Worm (Caenorhabditis elegans) whole organism, late embryonic: ENCODE data around the gene K09F6.11.

Source experiments
- C08G9.2 ChIP-seq: sonication (generic microtip); optimal IDR thresholded peaks from 2 replicates; lab custom pipeline; 2016; ENCODE audit warnings: mild to moderate bottlenecking, missing genetic modification characterization, moderate library complexity, missing compliant biosample characterization
- C38D4.7 ChIP-seq: fragments of 200-800 bp; sonication (Bioruptor generic); optimal IDR thresholded peaks from 2 replicates; lab custom pipeline; 2018; ENCODE audit warnings: mild to moderate bottlenecking, missing genetic modification characterization, moderate library complexity, missing compliant biosample characterization
- K02D7.2 ChIP-seq: sonication (generic microtip); optimal IDR thresholded peaks from 2 replicates; lab custom pipeline; 2017; ENCODE audit warnings: mild to moderate bottlenecking, missing genetic modification characterization, missing compliant biosample characterization
- K09A11.1 ChIP-seq: sonication (generic microtip); optimal IDR thresholded peaks from 2 replicates; lab custom pipeline; 2017; ENCODE audit warnings: antibody characterized with exemption, mild to moderate bottlenecking, missing genetic modification characterization, missing compliant biosample characterization; ENCODE audit not compliant: insufficient read depth
- ahr-1 ChIP-seq: sonication (generic microtip); optimal IDR thresholded peaks from 2 replicates; lab custom pipeline; 2016; ENCODE audit warnings: missing genetic modification characterization, missing compliant biosample characterization
- ceh-14 ChIP-seq: sonication (generic microtip); optimal IDR thresholded peaks from 2 replicates; lab custom pipeline; 2016; ENCODE audit warnings: missing genotype, missing genetic modification characterization, missing compliant biosample characterization
- ceh-18 ChIP-seq: sonication (generic microtip); optimal IDR thresholded peaks from 2 replicates; lab custom pipeline; 2016; ENCODE audit warnings: missing genetic modification characterization, missing compliant biosample characterization
- ceh-19 ChIP-seq: fragments of 200-800 bp; sonication (Bioruptor generic); optimal IDR thresholded peaks from 2 replicates; lab custom pipeline; 2018; ENCODE audit warnings: mild to moderate bottlenecking, missing genetic modification characterization, missing compliant biosample characterization
- ceh-2 ChIP-seq: sonication (generic microtip); optimal IDR thresholded peaks from 2 replicates; lab custom pipeline; 2016; ENCODE audit warnings: missing genotype, missing genetic modification characterization, missing compliant biosample characterization
- ceh-45 ChIP-seq: fragments of 200-800 bp; sonication (Bioruptor generic); IDR thresholded peaks from 2 replicates; pipeline ENCODE4 v1.3.6; 2022; ENCODE audit warnings: missing genetic modification reagents, missing genetic modification characterization, missing compliant biosample characterization
- ceh-6 ChIP-seq: fragments of 200-800 bp; sonication (Bioruptor generic); optimal IDR thresholded peaks from 2 replicates; lab custom pipeline; 2018; ENCODE audit warnings: mild to moderate bottlenecking, missing genetic modification characterization, missing compliant biosample characterization
- ceh-9 ChIP-seq: sonication (generic microtip); optimal IDR thresholded peaks from 2 replicates; lab custom pipeline; 2016; ENCODE audit warnings: mild to moderate bottlenecking, missing genetic modification characterization, inconsistent platforms, missing compliant biosample characterization
- che-1 ChIP-seq: sonication (generic microtip); optimal IDR thresholded peaks from 2 replicates; lab custom pipeline; 2016; ENCODE audit warnings: mild to moderate bottlenecking, missing genetic modification characterization, missing compliant biosample characterization
- elt-2 ChIP-seq: sonication (generic microtip); optimal IDR thresholded peaks from 2 replicates; lab custom pipeline; 2016; ENCODE audit warnings: missing genetic modification reagents, missing genetic modification characterization, missing compliant biosample characterization
- elt-4 ChIP-seq: sonication (generic microtip); optimal IDR thresholded peaks from 2 replicates; lab custom pipeline; 2016; ENCODE audit warnings: missing genetic modification characterization, missing compliant biosample characterization
- eyg-1 ChIP-seq: sonication (generic microtip); optimal IDR thresholded peaks from 2 replicates; lab custom pipeline; 2016; ENCODE audit warnings: missing genotype, missing genetic modification characterization, missing compliant biosample characterization
- fax-1 ChIP-seq: sonication (generic microtip); optimal IDR thresholded peaks from 2 replicates; lab custom pipeline; 2016; ENCODE audit warnings: missing genotype, missing genetic modification characterization, missing compliant biosample characterization
- fkh-10 ChIP-seq: fragments of 150-350 bp; optimal IDR thresholded peaks from 2 replicates; lab custom pipeline; 2014; ENCODE audit warnings: missing biosample characterization, missing genetic modification reagents, missing genetic modification characterization
- fkh-6 ChIP-seq: sonication (generic microtip); optimal IDR thresholded peaks from 2 replicates; lab custom pipeline; 2016; ENCODE audit warnings: missing genetic modification characterization, missing compliant biosample characterization
- gmeb-2 ChIP-seq: sonication (generic microtip); optimal IDR thresholded peaks from 2 replicates; lab custom pipeline; 2016; ENCODE audit warnings: missing genetic modification characterization, inconsistent platforms, missing compliant biosample characterization
- hlh-13 ChIP-seq: fragments of 200-800 bp; sonication (Bioruptor generic); optimal IDR thresholded peaks from 2 replicates; lab custom pipeline; 2018; ENCODE audit warnings: mild to moderate bottlenecking, missing genetic modification characterization, missing compliant biosample characterization
- hlh-6 ChIP-seq: sonication (generic microtip); optimal IDR thresholded peaks from 2 replicates; lab custom pipeline; 2016; ENCODE audit warnings: missing genotype, missing genetic modification characterization, missing compliant biosample characterization
- madf-2 ChIP-seq: sonication (generic microtip); optimal IDR thresholded peaks from 2 replicates; lab custom pipeline; 2017; ENCODE audit warnings: missing genetic modification characterization, missing compliant biosample characterization
- nhr-232 ChIP-seq: sonication (generic microtip); optimal IDR thresholded peaks from 2 replicates; lab custom pipeline; 2016; ENCODE audit warnings: missing genetic modification characterization, missing compliant biosample characterization
- npax-4 ChIP-seq: sonication (generic microtip); optimal IDR thresholded peaks from 2 replicates; lab custom pipeline; 2016; ENCODE audit warnings: missing genetic modification characterization, missing compliant biosample characterization
- odd-2 ChIP-seq: sonication (generic microtip); optimal IDR thresholded peaks from 2 replicates; lab custom pipeline; 2017; ENCODE audit warnings: antibody characterized with exemption, mild to moderate bottlenecking, missing genetic modification characterization, missing compliant biosample characterization
- pag-3 ChIP-seq: sonication (generic microtip); optimal IDR thresholded peaks from 2 replicates; lab custom pipeline; 2016; ENCODE audit warnings: missing compliant biosample characterization, missing genetic modification characterization, borderline replicate concordance
- pat-9 ChIP-seq: fragments of 200-800 bp; sonication (Bioruptor generic); optimal IDR thresholded peaks from 2 replicates; lab custom pipeline; 2018; ENCODE audit warnings: mild to moderate bottlenecking, missing genetic modification characterization, moderate library complexity, missing compliant biosample characterization
- pax-1 ChIP-seq: fragments of 150-350 bp; optimal IDR thresholded peaks from 2 replicates; lab custom pipeline; 2014; ENCODE audit warnings: missing biosample characterization, missing genetic modification characterization
- sdc-2 ChIP-seq: sonication (generic microtip); optimal IDR thresholded peaks from 2 replicates; lab custom pipeline; 2016; ENCODE audit warnings: missing genotype, missing genetic modification characterization, missing compliant biosample characterization
- sox-4 ChIP-seq: sonication (generic microtip); optimal IDR thresholded peaks from 2 replicates; lab custom pipeline; 2017; ENCODE audit warnings: mild to moderate bottlenecking, missing genetic modification characterization, inconsistent platforms, missing compliant biosample characterization
- tbx-2 ChIP-seq: sonication (generic microtip); optimal IDR thresholded peaks from 2 replicates; lab custom pipeline; 2016; ENCODE audit warnings: missing genetic modification characterization, missing compliant biosample characterization
- tbx-7 ChIP-seq: sonication (generic microtip); optimal IDR thresholded peaks from 2 replicates; lab custom pipeline; 2016; ENCODE audit warnings: missing genotype, missing genetic modification characterization, missing compliant biosample characterization
- ttx-3 ChIP-seq: sonication (generic microtip); optimal IDR thresholded peaks from 2 replicates; lab custom pipeline; 2016; ENCODE audit warnings: missing genetic modification reagents, missing genetic modification characterization, missing compliant biosample characterization
- unc-3 ChIP-seq, 2 experiments: fragments of 200-800 bp in 1 of 2; sonication (Bioruptor generic) in 1 of 2; sonication (generic microtip) in 1 of 2; conservative IDR thresholded peaks in 1 of 2; optimal IDR thresholded peaks in 1 of 2; 2 replicates each; pipeline versions ENCODE4 v1.3.6 to Lab custom; 2016 to 2022; ENCODE audit warnings: missing compliant biosample characterization in 2 of 2, missing genetic modification characterization in 2 of 2, missing genetic modification reagents in 1 of 2
- unc-42 ChIP-seq: sonication (generic microtip); optimal IDR thresholded peaks from 2 replicates; lab custom pipeline; 2016; ENCODE audit warnings: missing genotype, missing genetic modification characterization, missing compliant biosample characterization
- unc-55 ChIP-seq: sonication (generic microtip); optimal IDR thresholded peaks from 2 replicates; lab custom pipeline; 2017; ENCODE audit warnings: missing biosample characterization, missing genetic modification reagents, missing genetic modification characterization
- zip-5 ChIP-seq: sonication (generic microtip); optimal IDR thresholded peaks from 2 replicates; lab custom pipeline; 2016; ENCODE audit warnings: missing genetic modification characterization, missing compliant biosample characterization

Gene K09F6.11

ce11 chrII:2312747-2313146 lies 32.8 kb downstream of the K09F6.11 start, which contains the start of the genes trim-21 and B0281.1:
TSS of gene trim-21 (minus strand) at chrII:2312847.
TSS of gene B0281.1 (plus strand) at chrII:2313067.
- TF ChIP-seq ceh-6 (GFP tag; lab: Kevin White, UChicago) = no peak
- TF ChIP-seq hlh-6 (tag; lab: Kevin White, UChicago) = no peak
- TF ChIP-seq ceh-2 = no peak
- TF ChIP-seq C08G9.2 (tag; lab: Kevin White, UChicago) = no peak
- no peak for TF ChIP-seq odd-2
- no peak for TF ChIP-seq sox-4
- no peak for TF ChIP-seq elt-4
- no peak for TF ChIP-seq K09A11.1
- TF ChIP-seq K02D7.2 (tag; lab: Kevin White, UChicago) = no peak

DNA sequence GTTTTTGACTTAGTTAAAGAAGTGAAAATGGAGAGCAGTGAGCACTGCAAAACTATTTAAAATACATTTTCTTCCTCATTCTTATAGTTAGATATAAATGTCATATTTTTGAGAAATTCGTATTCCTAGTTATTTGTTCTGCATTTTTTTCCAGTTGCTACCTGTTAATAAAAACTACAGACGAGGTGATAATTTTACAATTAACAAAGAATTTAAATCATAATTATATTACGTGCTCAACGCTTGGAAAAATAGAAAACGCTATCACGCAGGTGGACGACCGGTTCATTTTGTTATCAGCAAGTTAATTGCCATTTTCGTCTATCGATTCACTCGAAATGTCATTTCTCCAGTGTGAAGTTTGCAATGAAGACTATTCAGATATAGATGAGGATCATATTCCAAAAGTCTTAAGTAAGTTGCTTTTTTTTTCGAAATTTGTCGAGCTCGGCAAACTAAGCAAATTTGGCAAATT lies 38.0 kb downstream of the K09F6.11 start, which contains the start of the genes ZK1240.5 and ZK1240.9:
Gene ZK1240.5 (minus strand): TSS at position 51 of the 475 bp plus-strand sequence.
Gene ZK1240.9 (plus strand): TSS at position 307 of the 475 bp plus-strand sequence.
- no peak for TF ChIP-seq odd-2
- no peak for TF ChIP-seq pag-3 (tag; lab: Kevin White, UChicago)
- TF ChIP-seq, all 69 proteins: peak for 0

ce11 chrII:2320097-2320496 lies 40.2 kb downstream of the K09F6.11 start, which contains the start of gene ZK1240.3:
TSS of gene ZK1240.3 (plus strand) at chrII:2320334.
- TF ChIP-seq ceh-9 (tag; lab: Kevin White, UChicago) (no peak), che-1 (tag; lab: Kevin White, UChicago) (no peak), elt-2 (tag; lab: Kevin White, UChicago) (peak; percentile 17), npax-4 (tag; lab: Kevin White, UChicago) (no peak), fkh-6 (tag; lab: Kevin White, UChicago) (no peak), unc-3 (GFP tag; conservative IDR thresholded peaks at IDR 0.05; lab: Robert Waterston, UW) (no peak), unc-3 (tag; optimal IDR thresholded peaks at IDR 0.05; lab: Kevin White, UChicago) (no peak), ceh-45 (GFP tag; lab: Robert Waterston, UW) (no peak)

ce11 chrII:2322857-2323518 lies 43.0 kb downstream of the K09F6.11 start, which contains the start of the genes ZK1240.6 and ZK1240.2:
TSS of gene ZK1240.6 (minus strand) at chrII:2322907.
TSS of gene ZK1240.2 (plus strand) at chrII:2323376.
- no peak for TF ChIP-seq sox-4
- TF ChIP-seq madf-2 (tag; lab: Kevin White, UChicago) = no peak
- TF ChIP-seq tbx-2 (tag; lab: Kevin White, UChicago) = no peak
- TF ChIP-seq tbx-7 (tag; lab: Kevin White, UChicago) = no peak

DNA sequence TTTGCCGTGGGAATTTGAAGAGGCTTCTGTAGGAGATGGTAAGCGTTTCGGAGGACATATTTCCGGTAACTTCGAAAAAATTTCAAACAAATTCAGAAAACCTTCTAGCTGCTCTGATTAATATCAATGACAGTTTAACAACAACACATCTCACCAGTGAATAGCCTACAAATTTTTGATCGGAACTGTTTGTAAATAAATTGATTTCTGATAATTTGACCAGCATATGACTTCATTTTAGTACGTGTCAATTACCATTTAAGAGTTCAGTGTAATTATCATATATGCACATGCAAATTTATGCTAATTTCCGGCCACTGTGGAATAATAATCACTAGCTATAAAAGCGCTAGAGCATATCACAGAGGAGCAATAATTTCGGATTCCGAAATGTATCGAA lies 45.0 kb downstream of the K09F6.11 start, which contains the start of gene ZK1240.11:
Gene ZK1240.11 (plus strand): TSS at position 301 of the 400 bp plus-strand sequence.
- TF ChIP-seq fkh-10 = no peak
- TF ChIP-seq unc-55 (GFP tag; lab: Kevin White, UChicago) = no peak
- no peak for TF ChIP-seq ceh-18 (tag; lab: Kevin White, UChicago)
- no peak for TF ChIP-seq pat-9 (tag; lab: Kevin White, UChicago)
- no peak for TF ChIP-seq ceh-14 (tag; lab: Kevin White, UChicago)
- TF ChIP-seq hlh-13 (GFP tag; lab: Kevin White, UChicago) = no peak
- no peak for TF ChIP-seq unc-42
- TF ChIP-seq pax-1 = no peak

ce11 chrII:2328963-2329442 lies 49.1 kb downstream of the K09F6.11 start, which contains the start of the genes ZK1240.8 and ZK1240.1:
TSS of gene ZK1240.8 (minus strand) at chrII:2329063.
TSS of gene ZK1240.1 (plus strand) at chrII:2329392.
- no peak for TF ChIP-seq nhr-232
- no peak for TF ChIP-seq pax-1
- no peak for TF ChIP-seq ttx-3
- no peak for TF ChIP-seq che-1 (tag; lab: Kevin White, UChicago)
- TF ChIP-seq K02D7.2 (tag; lab: Kevin White, UChicago) = no peak
- TF ChIP-seq sox-4 = no peak
- TF ChIP-seq fax-1 (tag; lab: Kevin White, UChicago) = no peak
- no peak for TF ChIP-seq madf-2 (tag; lab: Kevin White, UChicago)
- TF ChIP-seq odd-2 = no peak
- TF ChIP-seq zip-5 (tag; lab: Kevin White, UChicago) = no peak
- no peak for TF ChIP-seq K09A11.1
- no peak for TF ChIP-seq C38D4.7 (GFP tag; lab: Kevin White, UChicago)
- no peak for TF ChIP-seq eyg-1 (tag; lab: Kevin White, UChicago)
- no peak for TF ChIP-seq ahr-1 (tag; lab: Kevin White, UChicago)
- no peak for TF ChIP-seq tbx-2 (tag; lab: Kevin White, UChicago)
- TF ChIP-seq pag-3 (tag; lab: Kevin White, UChicago) = no peak
- no peak for TF ChIP-seq ceh-19 (GFP tag; lab: Kevin White, UChicago)
- no peak for TF ChIP-seq sdc-2 (tag; lab: Kevin White, UChicago)
- TF ChIP-seq gmeb-2 = no peak
- no peak for TF ChIP-seq C08G9.2 (tag; lab: Kevin White, UChicago)
